Worm (Caenorhabditis elegans): Measurements from ENCODE around the gene div-1.

- no peak for TF ChIP-seq dmd-4 (tag; optimal IDR thresholded peaks at IDR 0.05; ENCODE audit: borderline replicate concordance)
- TF ChIP-seq odd-2 (tag; optimal IDR thresholded peaks at IDR 0.05) = no peak
- no peak for TF ChIP-seq pros-1 (tag; optimal IDR thresholded peaks at IDR 0.05)
- TF ChIP-seq nfya-1 (tag; optimal IDR thresholded peaks at IDR 0.05) = no peak
- no peak for TF ChIP-seq hlh-13 (GFP tag; optimal IDR thresholded peaks at IDR 0.05)
- TF ChIP-seq ets-4 (tag; optimal IDR thresholded peaks at IDR 0.05) = no peak
Measured at ce11 chrIII:10231641-10232040, 16.7 kb downstream of the div-1 start.

Measured in whole organism, late embryonic.